Worm (Caenorhabditis elegans): ENCODE measurements around the gene col-12.

ce11 chrV:10433721-10434120, 8.7 kb upstream of the col-12 start, which contains the start of gene Y32F6A.4:
- TF ChIP-seq ceh-82 (tag; optimal IDR thresholded peaks at IDR 0.05) (no peak), sdz-12 (GFP tag; optimal IDR thresholded peaks at IDR 0.05) (no peak), egl-27 (tag; optimal IDR thresholded peaks at IDR 0.05) (no peak), lin-15B (tag; optimal IDR thresholded peaks at IDR 0.05) (no peak), T20F7.1 (GFP tag; optimal IDR thresholded peaks at IDR 0.05) (no peak), ceh-28 (tag; optimal IDR thresholded peaks at IDR 0.05) (no peak)
